Fruit fly (Drosophila melanogaster) whole organism, embryonic: Measurements from ENCODE around the gene trus.

Source experiments
- B-H2 ChIP-seq: fragments of 200-800 bp; sonication (Bioruptor generic); optimal IDR thresholded peaks from 2 replicates; lab custom pipeline; 2018; ENCODE audit warnings: missing biosample characterization, mild to moderate bottlenecking, missing genetic modification characterization
- Bteb2 ChIP-seq: fragments of 200-800 bp; sonication (Bioruptor generic); optimal IDR thresholded peaks from 2 replicates; lab custom pipeline; 2016; ENCODE audit warnings: missing biosample characterization, missing genetic modification characterization
- CG10565 ChIP-seq: fragments of 200-800 bp; sonication (Bioruptor generic); optimal IDR thresholded peaks from 3 replicates; lab custom pipeline; 2016; ENCODE audit warnings: missing biosample characterization, mild to moderate bottlenecking, missing genetic modification characterization
- CG11093 ChIP-seq: fragments of 200-800 bp; sonication (Bioruptor generic); IDR thresholded peaks from 3 replicates; pipeline ENCODE4 v1.3.6; 2022; ENCODE audit warnings: missing biosample characterization, missing genetic modification characterization
- CG12769 ChIP-seq: fragments of 200-800 bp; sonication (Bioruptor generic); optimal IDR thresholded peaks from 2 replicates; lab custom pipeline; 2019; ENCODE audit warnings: missing biosample characterization, mild to moderate bottlenecking, missing genetic modification characterization, moderate library complexity
- CG14710 ChIP-seq: fragments of 200-800 bp; sonication (Bioruptor generic); optimal IDR thresholded peaks from 3 replicates; lab custom pipeline; 2019; ENCODE audit warnings: missing biosample characterization, mild to moderate bottlenecking, missing genetic modification characterization, moderate library complexity
- CG15479 ChIP-seq: fragments of 200-800 bp; sonication (Bioruptor generic); optimal IDR thresholded peaks from 3 replicates; lab custom pipeline; 2019; ENCODE audit warnings: missing biosample characterization, mild to moderate bottlenecking, missing genetic modification characterization, moderate library complexity
- CG17802 ChIP-seq: fragments of 200-800 bp; sonication (Bioruptor generic); optimal IDR thresholded peaks from 2 replicates; lab custom pipeline; 2018; ENCODE audit warnings: missing biosample characterization, mild to moderate bottlenecking, missing genetic modification characterization, moderate library complexity
- CG18599 ChIP-seq: fragments of 200-800 bp; sonication (Bioruptor generic); optimal IDR thresholded peaks from 3 replicates; lab custom pipeline; 2017; ENCODE audit warnings: missing biosample characterization, missing genetic modification characterization, mild to moderate bottlenecking, moderate library complexity, missing genetic modification reagents
- CG2129 ChIP-seq: fragments of 200-800 bp; sonication (Bioruptor generic); IDR thresholded peaks from 2 replicates; pipeline ENCODE4 v1.3.6; 2022; ENCODE audit warnings: missing biosample characterization, missing genetic modification characterization; ENCODE audit not compliant: partially characterized antibody
- CG31224 ChIP-seq: fragments of 200-800 bp; sonication (Bioruptor generic); IDR thresholded peaks from 2 replicates; pipeline ENCODE4 v1.3.6; 2022; ENCODE audit warnings: missing biosample characterization, missing genetic modification characterization
- CG33213 ChIP-seq: fragments of 200-800 bp; sonication (Bioruptor generic); optimal IDR thresholded peaks from 3 replicates; lab custom pipeline; 2016; ENCODE audit warnings: missing biosample characterization, missing genetic modification characterization
- CG6254 ChIP-seq: fragments of 200-800 bp; sonication (Bioruptor generic); optimal IDR thresholded peaks from 3 replicates; lab custom pipeline; 2017; ENCODE audit warnings: mild to moderate bottlenecking, missing biosample characterization, missing genetic modification reagents, missing genetic modification characterization
- CG6765 ChIP-seq: fragments of 200-800 bp; sonication (Bioruptor generic); optimal IDR thresholded peaks from 3 replicates; lab custom pipeline; 2017; ENCODE audit warnings: missing biosample characterization, mild to moderate bottlenecking, missing genetic modification characterization
- CG7745 ChIP-seq: fragments of 200-800 bp; sonication (Bioruptor generic); optimal IDR thresholded peaks from 2 replicates; lab custom pipeline; 2018; ENCODE audit warnings: missing biosample characterization, mild to moderate bottlenecking, missing genetic modification characterization, moderate library complexity
- CG8765 ChIP-seq: fragments of 200-800 bp; sonication (Bioruptor generic); IDR thresholded peaks from 2 replicates; pipeline ENCODE4 v1.3.6; 2022; ENCODE audit warnings: missing biosample characterization, missing genetic modification characterization
- CG9609 ChIP-seq: fragments of 200-800 bp; sonication (Bioruptor generic); optimal IDR thresholded peaks from 3 replicates; lab custom pipeline; 2016; ENCODE audit warnings: missing biosample characterization, missing genetic modification characterization
- CG9876 ChIP-seq: fragments of 200-800 bp; sonication (Bioruptor generic); optimal IDR thresholded peaks from 2 replicates; lab custom pipeline; 2016; ENCODE audit warnings: missing biosample characterization, missing genetic modification characterization
- Deaf1 ChIP-seq: fragments of 200-800 bp; optimal IDR thresholded peaks from 3 replicates; lab custom pipeline; 2019; ENCODE audit warnings: missing biosample characterization, mild to moderate bottlenecking, missing genetic modification characterization, moderate library complexity
- Dip2 ChIP-seq: fragments of 200-800 bp; sonication (Bioruptor generic); IDR thresholded peaks from 2 replicates; pipeline ENCODE4 v1.3.6; 2022; ENCODE audit warnings: missing biosample characterization, missing genetic modification characterization
- HLHmδ ChIP-seq: fragments of 200-800 bp; sonication (Bioruptor generic); optimal IDR thresholded peaks from 2 replicates; lab custom pipeline; 2018; ENCODE audit warnings: missing biosample characterization, mild to moderate bottlenecking, missing genetic modification characterization, moderate library complexity
- Hmr ChIP-seq: fragments of 200-800 bp; sonication (Bioruptor generic); optimal IDR thresholded peaks from 3 replicates; lab custom pipeline; 2017; ENCODE audit warnings: mild to moderate bottlenecking, missing biosample characterization, missing genetic modification reagents, missing genetic modification characterization
- Hr51 ChIP-seq, 2 experiments: fragments of 200-800 bp; sonication (Bioruptor generic); optimal IDR thresholded peaks; 2 replicates in 1 of 2; 3 replicates in 1 of 2; lab custom pipeline; 2016 to 2018; ENCODE audit warnings: missing biosample characterization in 2 of 2, missing genetic modification characterization in 2 of 2, mild to moderate bottlenecking in 1 of 2, moderate library complexity in 1 of 2
- Lim3 ChIP-seq: fragments of 200-800 bp; sonication (Bioruptor generic); IDR thresholded peaks from 2 replicates; pipeline ENCODE4 v1.3.6; 2022; ENCODE audit warnings: missing biosample characterization, missing genetic modification characterization
- Pdp1 ChIP-seq, 2 experiments: fragments of 200-800 bp; sonication (Bioruptor generic); optimal IDR thresholded peaks; 3 replicates each; lab custom pipeline; 2016; ENCODE audit warnings: missing biosample characterization in 2 of 2, missing genetic modification characterization in 2 of 2, mild to moderate bottlenecking in 1 of 2, moderate library complexity in 1 of 2
- Poxn ChIP-seq: fragments of 200-800 bp; sonication (Bioruptor generic); IDR thresholded peaks from 2 replicates; pipeline ENCODE4 v1.3.6; 2022; ENCODE audit warnings: missing biosample characterization, missing genetic modification characterization
- Ptx1 ChIP-seq: fragments of 200-800 bp; sonication (Bioruptor generic); IDR thresholded peaks from 2 replicates; pipeline ENCODE4 v1.3.6; 2022; ENCODE audit warnings: missing biosample characterization, missing genetic modification characterization
- Rfx ChIP-seq: fragments of 200-800 bp; sonication (Bioruptor generic); IDR thresholded peaks from 2 replicates; pipeline ENCODE4 v1.3.6; 2022; ENCODE audit warnings: missing biosample characterization, missing genetic modification characterization
- Stat92E ChIP-seq, 3 experiments: fragments of >200 bp in 2 of 3; fragments of 200-800 bp in 1 of 3; sonication (Bioruptor generic) in 1 of 3; optimal IDR thresholded peaks; 2 replicates each; lab custom pipeline; 2017 to 2019; ENCODE audit warnings: missing biosample characterization in 3 of 3, missing genetic modification characterization in 3 of 3, mild to moderate bottlenecking in 1 of 3, moderate library complexity in 1 of 3
- Vsx1 ChIP-seq: fragments of 200-800 bp; sonication (Bioruptor generic); optimal IDR thresholded peaks from 2 replicates; lab custom pipeline; 2017; ENCODE audit warnings: missing biosample characterization, mild to moderate bottlenecking, missing genetic modification characterization, missing genetic modification reagents
- YL-1 ChIP-seq: fragments of 200-800 bp; sonication (Bioruptor generic); optimal IDR thresholded peaks from 3 replicates; lab custom pipeline; 2017; ENCODE audit warnings: missing biosample characterization, mild to moderate bottlenecking, missing genetic modification characterization
- ap ChIP-seq: fragments of 200-800 bp; sonication (Bioruptor generic); IDR thresholded peaks from 2 replicates; pipeline ENCODE4 v1.3.6; 2022; ENCODE audit warnings: missing biosample characterization, missing genetic modification characterization
- cad ChIP-seq: fragments of >200 bp; optimal IDR thresholded peaks from 2 replicates; lab custom pipeline; 2017; ENCODE audit warnings: missing biosample characterization, missing genetic modification characterization
- crol ChIP-seq: fragments of 200-800 bp; sonication (Bioruptor generic); IDR thresholded peaks from 2 replicates; pipeline ENCODE4 v1.3.6; 2022; ENCODE audit warnings: missing biosample characterization, missing genetic modification characterization
- da ChIP-seq: fragments of 200-800 bp; sonication (Bioruptor generic); optimal IDR thresholded peaks from 2 replicates; lab custom pipeline; 2016; ENCODE audit warnings: missing biosample characterization, missing genetic modification characterization
- dm ChIP-seq: fragments of 200-800 bp; sonication (Bioruptor generic); optimal IDR thresholded peaks from 3 replicates; lab custom pipeline; 2016; ENCODE audit warnings: missing biosample characterization, missing genetic modification characterization
- fd3F ChIP-seq: fragments of 200-800 bp; sonication (Bioruptor generic); optimal IDR thresholded peaks from 2 replicates; lab custom pipeline; 2018; ENCODE audit warnings: missing biosample characterization, mild to moderate bottlenecking, missing genetic modification characterization, moderate library complexity
- gcm ChIP-seq: fragments of 200-800 bp; sonication (Bioruptor generic); optimal IDR thresholded peaks from 2 replicates; lab custom pipeline; 2019; ENCODE audit warnings: missing biosample characterization, mild to moderate bottlenecking, missing genetic modification characterization, moderate library complexity
- gt ChIP-seq: fragments of 200-800 bp; sonication (Bioruptor generic); IDR thresholded peaks from 2 replicates; pipeline ENCODE4 v1.3.6; 2022; ENCODE audit warnings: missing biosample characterization, missing genetic modification characterization
- insv ChIP-seq, 2 experiments: fragments of 200-800 bp; sonication (Bioruptor generic); optimal IDR thresholded peaks; 3 replicates each; lab custom pipeline; 2016 to 2018; ENCODE audit warnings: missing biosample characterization in 2 of 2, missing genetic modification characterization in 2 of 2
- mam ChIP-seq: fragments of 200-800 bp; sonication (Bioruptor generic); optimal IDR thresholded peaks from 3 replicates; lab custom pipeline; 2016; ENCODE audit warnings: missing biosample characterization, missing genetic modification characterization
- phol ChIP-seq: fragments of 200-800 bp; sonication (Bioruptor generic); optimal IDR thresholded peaks from 3 replicates; lab custom pipeline; 2018; ENCODE audit warnings: missing biosample characterization, mild to moderate bottlenecking, missing genetic modification characterization, moderate library complexity
- run ChIP-seq: fragments of 200-800 bp; sonication (Bioruptor generic); optimal IDR thresholded peaks from 3 replicates; lab custom pipeline; 2018; ENCODE audit warnings: missing biosample characterization, mild to moderate bottlenecking, missing genetic modification characterization
- scrt ChIP-seq: fragments of 200-800 bp; sonication (Bioruptor generic); optimal IDR thresholded peaks from 2 replicates; lab custom pipeline; 2018; ENCODE audit warnings: missing biosample characterization, mild to moderate bottlenecking, missing genetic modification characterization, moderate library complexity
- sqz ChIP-seq: fragments of 200-800 bp; sonication (Bioruptor generic); optimal IDR thresholded peaks from 3 replicates; lab custom pipeline; 2018; ENCODE audit warnings: missing biosample characterization, mild to moderate bottlenecking, missing genetic modification characterization
- tap ChIP-seq: fragments of 200-800 bp; optimal IDR thresholded peaks from 3 replicates; lab custom pipeline; 2019; ENCODE audit warnings: missing biosample characterization, mild to moderate bottlenecking, missing genetic modification characterization, moderate library complexity
- usp ChIP-seq: fragments of >200 bp; optimal IDR thresholded peaks from 2 replicates; lab custom pipeline; 2017; ENCODE audit warnings: missing biosample characterization, missing genetic modification characterization
- zfh1 ChIP-seq: fragments of 200-800 bp; sonication (Bioruptor generic); IDR thresholded peaks from 3 replicates; pipeline ENCODE4 v1.3.6; 2022; ENCODE audit warnings: missing biosample characterization, missing genetic modification characterization

The trus gene

DNA sequence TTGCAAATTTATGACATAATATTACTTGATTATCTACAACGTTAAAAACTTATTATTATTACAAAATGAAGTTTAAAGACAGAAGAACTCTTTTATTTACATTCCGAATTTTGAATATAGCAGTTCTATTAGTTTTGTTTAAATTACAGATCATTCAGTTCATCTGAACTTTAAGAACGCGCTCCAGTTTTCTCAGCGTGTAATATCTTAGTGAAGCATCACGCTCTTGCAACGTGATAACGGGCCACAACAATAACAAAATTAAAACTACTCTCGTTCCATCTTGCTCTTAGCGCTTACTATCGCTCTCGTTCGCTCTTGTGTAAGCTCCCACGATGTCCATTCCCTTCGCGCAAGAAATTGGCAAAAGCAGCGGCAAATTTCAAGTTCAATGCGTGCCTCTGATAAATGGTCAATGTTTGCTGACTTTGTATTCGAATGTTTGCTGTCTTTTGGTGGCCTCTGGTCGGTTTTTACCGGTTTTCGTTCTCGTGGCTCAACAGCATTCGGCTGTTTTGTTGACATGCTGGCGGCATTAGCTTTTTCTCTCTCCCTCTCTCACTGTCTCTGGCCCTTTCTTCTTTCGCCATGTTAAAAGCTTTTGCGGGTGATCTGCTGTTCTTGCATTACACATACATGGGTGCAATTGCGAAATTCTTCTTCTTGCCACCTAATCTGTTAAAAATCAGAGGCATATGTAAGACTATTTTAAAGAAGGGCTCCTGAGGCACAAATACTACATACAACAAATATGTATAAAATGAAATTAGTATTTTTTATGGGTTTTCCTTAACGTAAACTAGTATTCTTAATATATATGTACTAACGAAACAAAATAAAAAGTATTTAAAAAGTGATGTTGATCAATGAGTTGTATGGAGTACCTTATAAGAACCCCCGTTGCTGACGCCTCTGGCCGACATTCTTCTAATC, 13.5 kb upstream of the trus start (continued):
- TF ChIP-seq Vsx1 (GFP tag; lab: Kevin White, UChicago) (no peak), Pdp1 (GFP tag; optimal IDR thresholded peaks at IDR 0.05; lab: Kevin White, UChicago) (peak in 1 of 2 experiments; percentile 27), CG9609 (GFP tag; lab: Kevin White, UChicago) (no peak), sqz (GFP tag; lab: Kevin White, UChicago) (no peak), CG15479 (GFP tag; lab: Kevin White, UChicago) (no peak), gcm (no peak), Ptx1 (GFP tag; lab: Robert Waterston, UW) (peak; percentile 29; the same call in 1 of the 2 replicates), CG18599 (GFP tag; lab: Kevin White, UChicago) (peak; percentile 67), CG9876 (GFP tag; lab: Kevin White, UChicago) (no peak), YL-1 (no peak), cad (GFP tag; lab: Kevin White, UChicago) (no peak), CG14710 (tag; lab: Kevin White, UChicago) (no peak), da (GFP tag; lab: Kevin White, UChicago) (no peak), fd3F (GFP tag; lab: Kevin White, UChicago) (no peak), CG6765 (GFP tag; lab: Kevin White, UChicago) (no peak), CG33213 (GFP tag; lab: Kevin White, UChicago) (no peak), Dip2 (GFP tag; lab: Robert Waterston, UW) (no peak), B-H2 (GFP tag; lab: Kevin White, UChicago) (no peak), CG8765 (GFP tag; lab: Robert Waterston, UW) (no peak), CG10565 (GFP tag; lab: Kevin White, UChicago) (no peak), CG6254 (no peak), zfh1 (GFP tag; lab: Robert Waterston, UW) (no peak), tap (tag; lab: Kevin White, UChicago) (peak; percentile 12), HLHmδ (GFP tag; lab: Kevin White, UChicago) (no peak), Poxn (no peak), mam (peak; percentile 17), Bteb2 (GFP tag; lab: Kevin White, UChicago) (no peak), ap (GFP tag; lab: Robert Waterston, UW) (no peak), CG2129 (GFP tag; lab: Robert Waterston, UW) (no peak), crol (GFP tag; lab: Robert Waterston, UW) (no peak), Deaf1 (peak; percentile 66), CG12769 (tag; lab: Kevin White, UChicago) (peak; percentile 36), Stat92E (GFP tag; optimal IDR thresholded peaks at IDR 0.05; lab: Kevin White, UChicago) (no peak), CG7745 (tag; lab: Kevin White, UChicago) (no peak), CG11093 (GFP tag; lab: Robert Waterston, UW) (no peak), dm (GFP tag; lab: Kevin White, UChicago) (no peak), scrt (GFP tag; lab: Kevin White, UChicago) (no peak), Hmr (peak; percentile 49), Rfx (GFP tag; lab: Robert Waterston, UW) (peak; percentile 44), usp (GFP tag; lab: Kevin White, UChicago) (no peak), run (tag; lab: Kevin White, UChicago) (no peak), CG31224 (0 out of 2 replicates have a peak, but pooled peaks have one; percentile 36), Lim3 (GFP tag; lab: Robert Waterston, UW) (no peak), gt (GFP tag; lab: Robert Waterston, UW) (no peak), CG17802 (no peak), insv (GFP tag; optimal IDR thresholded peaks at IDR 0.05; lab: Kevin White, UChicago) (no peak), Hr51 (GFP tag; optimal IDR thresholded peaks at IDR 0.05; lab: Kevin White, UChicago) (peak in 1 of 2 experiments; percentile 63), phol (tag; lab: Kevin White, UChicago) (peak; percentile 1)
